Worm (Caenorhabditis elegans) whole organism, mixed stage, embryonic: Measurements from ENCODE around the gene ZK218.3.

Experiments used
- bed-3 ChIP-seq: fragments of 200-800 bp; sonication (Bioruptor generic); optimal IDR thresholded peaks from 3 replicates; lab custom pipeline; 2018; ENCODE audit warnings: mild to moderate bottlenecking, missing genetic modification characterization, moderate library complexity, missing compliant biosample characterization
- ceh-83 ChIP-seq: fragments of 200-800 bp; sonication (Bioruptor generic); optimal IDR thresholded peaks from 2 replicates; lab custom pipeline; 2018; ENCODE audit warnings: mild to moderate bottlenecking, missing genetic modification characterization, missing compliant biosample characterization
- ces-1 ChIP-seq: fragments of 150-350 bp; optimal IDR thresholded peaks from 2 replicates; lab custom pipeline; 2014; ENCODE audit warnings: missing biosample characterization, missing genetic modification reagents, missing genetic modification characterization
- lsy-2 ChIP-seq: fragments of 150-350 bp; optimal IDR thresholded peaks from 2 replicates; lab custom pipeline; 2014; ENCODE audit warnings: missing biosample characterization, missing genetic modification characterization
- nhr-237 ChIP-seq: fragments of 150-350 bp; optimal IDR thresholded peaks from 2 replicates; lab custom pipeline; 2014; ENCODE audit warnings: missing biosample characterization, missing genetic modification characterization
- nhr-28 ChIP-seq: fragments of 150-350 bp; optimal IDR thresholded peaks from 2 replicates; lab custom pipeline; 2014; ENCODE audit warnings: missing biosample characterization, missing genetic modification characterization
- sem-2 ChIP-seq: fragments of 200-800 bp; sonication (Bioruptor generic); optimal IDR thresholded peaks from 2 replicates; lab custom pipeline; 2018; ENCODE audit warnings: mild to moderate bottlenecking, missing genetic modification characterization, missing compliant biosample characterization
- snpc-4 ChIP-seq: fragments of 150-350 bp; optimal IDR thresholded peaks from 2 replicates; lab custom pipeline; 2014; ENCODE audit warnings: missing biosample characterization, missing genetic modification characterization
- unc-39 ChIP-seq: fragments of 150-350 bp; optimal IDR thresholded peaks from 2 replicates; lab custom pipeline; 2014; ENCODE audit warnings: missing biosample characterization, missing genetic modification characterization
- unc-62 ChIP-seq: fragments of 150-350 bp; optimal IDR thresholded peaks from 2 replicates; lab custom pipeline; 2014; ENCODE audit warnings: missing biosample characterization, missing genetic modification reagents, missing genetic modification characterization
- zip-8 ChIP-seq: fragments of 150-350 bp; optimal IDR thresholded peaks from 2 replicates; lab custom pipeline; 2014; ENCODE audit warnings: missing biosample characterization, missing genetic modification characterization

The ZK218.3 gene

ce11 chrV:17059987-17060386 is 38.6 kb downstream of the ZK218.3 start, which contains the start of gene sri-66:
Gene sri-66 (plus strand): TSS chrV:17060287.
- TF ChIP-seq zip-8 (tag; lab: Kevin White, UChicago) = no peak
- no peak for TF ChIP-seq sem-2 (GFP tag; lab: Kevin White, UChicago)
- TF ChIP-seq unc-62 = no peak
- no peak for TF ChIP-seq unc-39 (tag; lab: Kevin White, UChicago)
- no peak for TF ChIP-seq lsy-2
- TF ChIP-seq ces-1 (GFP tag; lab: Kevin White, UChicago) = no peak
- no peak for TF ChIP-seq snpc-4 (tag; lab: Kevin White, UChicago)
- no peak for TF ChIP-seq bed-3 (GFP tag; lab: Kevin White, UChicago)
- TF ChIP-seq nhr-28 = no peak
- TF ChIP-seq nhr-237 (tag; lab: Kevin White, UChicago) = no peak
- no peak for TF ChIP-seq ceh-83 (GFP tag; lab: Kevin White, UChicago)
